Worm (Caenorhabditis elegans) whole organism, L3 larva: ENCODE data around the gene nhr-137.

ENCODE experiments used
- R02D3.7 ChIP-seq: fragments of 150-350 bp; optimal IDR thresholded peaks from 2 replicates; lab custom pipeline; 2014; ENCODE audit warnings: missing biosample characterization, missing genetic modification characterization
- ceh-16 ChIP-seq: sonication (generic microtip); optimal IDR thresholded peaks from 2 replicates; lab custom pipeline; 2017; ENCODE audit warnings: missing biosample characterization, missing genetic modification characterization
- ceh-28 ChIP-seq: fragments of 150-350 bp; optimal IDR thresholded peaks from 2 replicates; lab custom pipeline; 2014; ENCODE audit warnings: missing biosample characterization, missing genetic modification reagents, missing genetic modification characterization
- ceh-82 ChIP-seq: fragments of 150-350 bp; optimal IDR thresholded peaks from 2 replicates; lab custom pipeline; 2014; ENCODE audit warnings: missing biosample characterization, missing genetic modification characterization
- daf-12 ChIP-seq: fragments of 150-350 bp; optimal IDR thresholded peaks from 2 replicates; lab custom pipeline; 2014; ENCODE audit warnings: missing biosample characterization, missing genetic modification reagents, missing genetic modification characterization
- egl-27 ChIP-seq: sonication (generic microtip); optimal IDR thresholded peaks from 4 replicates; lab custom pipeline; 2017; ENCODE audit warnings: missing biosample characterization, missing genetic modification reagents, missing genetic modification characterization
- elt-1 ChIP-seq: fragments of 150-350 bp; optimal IDR thresholded peaks from 2 replicates; lab custom pipeline; 2014; ENCODE audit warnings: missing biosample characterization, missing genetic modification characterization
- elt-2 ChIP-seq: sonication (generic microtip); optimal IDR thresholded peaks from 2 replicates; lab custom pipeline; 2016; ENCODE audit warnings: missing genetic modification reagents, mild to moderate bottlenecking, missing genetic modification characterization, missing compliant biosample characterization
- elt-3 ChIP-seq, 3 experiments: fragments of 150-350 bp in 1 of 3; sonication (generic microtip) in 2 of 3; optimal IDR thresholded peaks; 2 replicates in 2 of 3; 4 replicates in 1 of 3; lab custom pipeline; 2014 to 2017; ENCODE audit warnings: missing biosample characterization in 3 of 3, missing genetic modification characterization in 3 of 3
- eor-1 ChIP-seq, 2 experiments: fragments of 150-350 bp; optimal IDR thresholded peaks; 2 replicates each; lab custom pipeline; 2014 to 2018; ENCODE audit warnings: missing biosample characterization in 2 of 2, missing genetic modification characterization in 2 of 2
- fkh-10 ChIP-seq: sonication (generic microtip); optimal IDR thresholded peaks from 2 replicates; lab custom pipeline; 2017; ENCODE audit warnings: missing biosample characterization, missing genetic modification reagents, missing genetic modification characterization
- fos-1 ChIP-seq: fragments of 150-350 bp; optimal IDR thresholded peaks from 2 replicates; lab custom pipeline; 2014; ENCODE audit warnings: missing biosample characterization, missing genetic modification characterization
- hmg-11 ChIP-seq: sonication (generic microtip); optimal IDR thresholded peaks from 2 replicates; lab custom pipeline; 2016; ENCODE audit warnings: missing genetic modification characterization, missing compliant biosample characterization
- jun-1 ChIP-seq: fragments of 150-350 bp; optimal IDR thresholded peaks from 2 replicates; lab custom pipeline; 2014; ENCODE audit warnings: missing biosample characterization, missing genetic modification reagents, missing genetic modification characterization
- lin-15B ChIP-seq: fragments of 150-350 bp; optimal IDR thresholded peaks from 2 replicates; lab custom pipeline; 2014; ENCODE audit warnings: missing biosample characterization, missing genetic modification characterization
- lin-39 ChIP-seq: fragments of 150-350 bp; optimal IDR thresholded peaks from 2 replicates; lab custom pipeline; 2018; ENCODE audit warnings: missing biosample characterization, missing genetic modification reagents, missing genetic modification characterization
- lsy-12 ChIP-seq: sonication (generic microtip); optimal IDR thresholded peaks from 2 replicates; lab custom pipeline; 2016; ENCODE audit warnings: mild to moderate bottlenecking, missing genetic modification characterization, missing compliant biosample characterization
- mdl-1 ChIP-seq: fragments of 150-350 bp; optimal IDR thresholded peaks from 2 replicates; lab custom pipeline; 2014; ENCODE audit warnings: missing biosample characterization, missing genetic modification characterization
- nhr-12 ChIP-seq: fragments of 150-350 bp; optimal IDR thresholded peaks from 2 replicates; lab custom pipeline; 2014; ENCODE audit warnings: missing biosample characterization, missing genetic modification characterization
- nhr-23 ChIP-seq: fragments of 150-350 bp; optimal IDR thresholded peaks from 2 replicates; lab custom pipeline; 2014; ENCODE audit warnings: missing biosample characterization, missing genetic modification reagents, missing genetic modification characterization
- nhr-25 ChIP-seq: sonication (generic microtip); optimal IDR thresholded peaks from 2 replicates; lab custom pipeline; 2017; ENCODE audit warnings: missing biosample characterization, missing genetic modification characterization
- nhr-76 ChIP-seq: fragments of 150-350 bp; sonication (generic microtip); optimal IDR thresholded peaks from 5 replicates; lab custom pipeline; 2014; ENCODE audit warnings: missing biosample characterization, missing genetic modification characterization
- nhr-77 ChIP-seq: fragments of 150-350 bp; optimal IDR thresholded peaks from 2 replicates; lab custom pipeline; 2014; ENCODE audit warnings: missing biosample characterization, missing genetic modification characterization
- pha-4 ChIP-seq: fragments of 150-350 bp; optimal IDR thresholded peaks from 2 replicates; lab custom pipeline; 2014; ENCODE audit warnings: missing biosample characterization, missing genetic modification reagents, missing genetic modification characterization
- pqm-1 ChIP-seq: fragments of 150-350 bp; optimal IDR thresholded peaks from 2 replicates; lab custom pipeline; 2017; ENCODE audit warnings: missing biosample characterization, missing genetic modification characterization, inconsistent platforms
- skn-1 ChIP-seq: fragments of 150-350 bp; optimal IDR thresholded peaks from 2 replicates; lab custom pipeline; 2014; ENCODE audit warnings: missing biosample characterization, missing genetic modification characterization
- unc-62 ChIP-seq: fragments of 150-350 bp; sonication (generic microtip); optimal IDR thresholded peaks from 4 replicates; lab custom pipeline; 2014; ENCODE audit warnings: missing biosample characterization, missing genetic modification reagents, missing genetic modification characterization
- zag-1 ChIP-seq: fragments of 150-350 bp; optimal IDR thresholded peaks from 2 replicates; lab custom pipeline; 2014; ENCODE audit warnings: missing biosample characterization, missing genetic modification characterization

Gene nhr-137

ce11 chrX:6682683-6683082, 13.9 kb upstream of the nhr-137 start, which contains the start of gene F38B6.8:
Gene F38B6.8, minus strand, starts transcription at chrX:6682783.
- TF ChIP-seq unc-62 (no peak), nhr-77 (tag; lab: Kevin White, UChicago) (no peak), nhr-25 (tag; lab: Kevin White, UChicago) (no peak), lsy-12 (no peak), lin-15B (no peak), elt-1 (tag; lab: Kevin White, UChicago) (no peak), nhr-76 (tag; lab: Kevin White, UChicago) (no peak), ceh-82 (tag; lab: Kevin White, UChicago) (no peak), fkh-10 (GFP tag; lab: Kevin White, UChicago) (no peak), daf-12 (no peak), ceh-28 (no peak), fos-1 (no peak), eor-1 (tag; optimal IDR thresholded peaks at IDR 0.05; lab: Kevin White, UChicago) (no peak)

ce11 chrX:6674333-6674919, 5.6 kb upstream of the nhr-137 start, which contains the start of gene F38B6.4:
Gene F38B6.4, plus strand, starts transcription at chrX:6674869.
- TF ChIP-seq jun-1 (tag; lab: Kevin White, UChicago) (no peak), pha-4 (tag; lab: Kevin White, UChicago) (peak; percentile 4), ceh-82 (tag; lab: Kevin White, UChicago) (no peak), skn-1 (no peak), nhr-12 (no peak), zag-1 (tag; lab: Kevin White, UChicago) (no peak), egl-27 (tag; lab: Kevin White, UChicago) (no peak), elt-2 (tag; lab: Kevin White, UChicago) (peak; percentile 73), R02D3.7 (tag; lab: Kevin White, UChicago) (no peak), pqm-1 (tag; lab: Kevin White, UChicago) (peak; percentile 55), fos-1 (no peak), elt-3 (tag; optimal IDR thresholded peaks at IDR 0.05; lab: Kevin White, UChicago) (no peak), mdl-1 (tag; lab: Kevin White, UChicago) (no peak)

- TF ChIP-seq nhr-23 (tag; lab: Kevin White, UChicago) = peak; percentile 7
- TF ChIP-seq nhr-76 (tag; lab: Kevin White, UChicago) = no peak
These were observed 3.7 kb upstream of the nhr-137 start, which contains the start of gene col-172 for ce11 chrX:6672519-6672918. Gene col-172, plus strand, starts transcription at chrX:6672819.

ce11 chrX:6671717-6672116, 2.9 kb upstream of the nhr-137 start:
- no peak for TF ChIP-seq mdl-1 (tag; lab: Kevin White, UChicago)
- peak; percentile 69 for TF ChIP-seq elt-1 (tag; lab: Kevin White, UChicago)
- TF ChIP-seq nhr-23 (tag; lab: Kevin White, UChicago) = peak; percentile 27
- no peak for TF ChIP-seq ceh-16

ce11 chrX:6669366-6669765, 555 bp upstream of the nhr-137 start:
- TF ChIP-seq pqm-1 (tag; lab: Kevin White, UChicago) = no peak
- TF ChIP-seq elt-1 (tag; lab: Kevin White, UChicago) = peak; percentile 22
- TF ChIP-seq jun-1 (tag; lab: Kevin White, UChicago) = no peak

- TF ChIP-seq jun-1 (tag; lab: Kevin White, UChicago) = no peak
- TF ChIP-seq mdl-1 (tag; lab: Kevin White, UChicago) = no peak
- TF ChIP-seq pqm-1 (tag; lab: Kevin White, UChicago) = peak; percentile 57
- TF ChIP-seq fos-1 = peak; percentile 42
- no peak for TF ChIP-seq daf-12
- peak; percentile 27 for TF ChIP-seq pha-4 (tag; lab: Kevin White, UChicago)
- peak; percentile 77 for TF ChIP-seq elt-2 (tag; lab: Kevin White, UChicago)
- no peak for TF ChIP-seq hmg-11 (tag; lab: Kevin White, UChicago)
- TF ChIP-seq lin-39 (tag; lab: Kevin White, UChicago) = no peak
These were observed 1.3 kb downstream of the nhr-137 start for ce11 chrX:6667468-6667867.
